Fruit fly (Drosophila melanogaster) whole organism, prepupa: ENCODE data around the gene CG31998.

Experiments
- Blimp-1 ChIP-seq: fragments of 200-800 bp; sonication (Bioruptor generic); optimal IDR thresholded peaks from 3 replicates; lab custom pipeline; 2017; ENCODE audit warnings: missing biosample characterization, missing genetic modification characterization, mild to moderate bottlenecking, moderate library complexity, missing genetic modification reagents
- CG11294 ChIP-seq: fragments of 200-800 bp; sonication (Bioruptor generic); IDR thresholded peaks from 2 replicates; pipeline ENCODE4 v1.3.6; 2022; ENCODE audit warnings: missing biosample characterization, missing genetic modification characterization
- CG16779 ChIP-seq: fragments of 200-800 bp; sonication (Bioruptor generic); optimal IDR thresholded peaks from 3 replicates; lab custom pipeline; 2017; ENCODE audit warnings: missing biosample characterization, mild to moderate bottlenecking, missing genetic modification characterization
- CG6163 ChIP-seq: fragments of 200-800 bp; sonication (Bioruptor generic); IDR thresholded peaks from 3 replicates; pipeline ENCODE4 v1.3.6; 2022; ENCODE audit warnings: missing biosample characterization, missing genetic modification characterization
- CG6808 ChIP-seq: fragments of 200-800 bp; sonication (Bioruptor generic); optimal IDR thresholded peaks from 3 replicates; lab custom pipeline; 2017; ENCODE audit warnings: missing biosample characterization, missing genetic modification characterization, mild to moderate bottlenecking, moderate library complexity, missing genetic modification reagents
- CG8319 ChIP-seq: fragments of 200-800 bp; sonication (Bioruptor generic); optimal IDR thresholded peaks from 3 replicates; lab custom pipeline; 2016; ENCODE audit warnings: missing biosample characterization, missing genetic modification characterization
- Eip75B ChIP-seq: fragments of 200-800 bp; sonication (Bioruptor generic); optimal IDR thresholded peaks from 3 replicates; lab custom pipeline; 2016; ENCODE audit warnings: missing biosample characterization, missing genetic modification characterization
- Gug ChIP-seq: fragments of 200-800 bp; sonication (Bioruptor generic); IDR thresholded peaks from 2 replicates; pipeline ENCODE4 v1.3.6; 2022; ENCODE audit warnings: missing biosample characterization, missing genetic modification characterization
- Lpt ChIP-seq: fragments of 200-800 bp; sonication (Bioruptor generic); optimal IDR thresholded peaks from 3 replicates; lab custom pipeline; 2016; ENCODE audit warnings: missing biosample characterization, missing genetic modification characterization
- acj6 ChIP-seq: fragments of 200-800 bp; sonication (Bioruptor generic); optimal IDR thresholded peaks from 3 replicates; lab custom pipeline; 2016; ENCODE audit warnings: missing biosample characterization, missing genetic modification characterization
- dsx ChIP-seq: fragments of 200-800 bp; optimal IDR thresholded peaks from 3 replicates; lab custom pipeline; 2019; ENCODE audit warnings: missing biosample characterization, mild to moderate bottlenecking, missing genetic modification characterization, moderate library complexity; ENCODE audit not compliant: poor library complexity, severe bottlenecking
- salr ChIP-seq, 2 experiments: fragments of 200-800 bp; sonication (Bioruptor generic); optimal IDR thresholded peaks; 3 replicates each; lab custom pipeline; 2016 to 2018; ENCODE audit warnings: missing biosample characterization in 2 of 2, missing genetic modification characterization in 2 of 2, mild to moderate bottlenecking in 1 of 2
- ss ChIP-seq, 2 experiments: fragments of 200-800 bp; sonication (Bioruptor generic); optimal IDR thresholded peaks; 2 replicates in 1 of 2; 3 replicates in 1 of 2; lab custom pipeline; 2017 to 2018; ENCODE audit warnings: mild to moderate bottlenecking in 2 of 2, missing biosample characterization in 2 of 2, missing genetic modification characterization in 2 of 2, moderate library complexity in 1 of 2

DNA sequence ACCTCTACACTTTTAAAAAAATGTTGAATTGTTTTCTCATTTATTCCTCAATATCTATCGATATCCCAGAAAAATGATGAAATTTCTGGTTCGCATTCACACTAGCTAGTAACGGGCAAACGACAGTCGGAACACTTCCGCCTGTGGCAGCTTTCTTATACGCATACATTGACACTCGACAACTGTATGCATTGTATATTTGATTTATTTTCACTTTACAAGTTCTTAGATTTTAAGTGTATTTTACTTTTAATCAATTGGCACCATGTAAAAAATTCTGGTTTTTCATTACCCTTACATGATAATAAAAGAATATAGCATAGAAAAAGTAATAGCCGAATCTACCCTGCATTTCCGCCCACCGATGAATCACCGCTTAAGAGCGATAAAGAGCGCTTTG is 25.0 kb downstream of the CG31998 start:
- no peak for TF ChIP-seq Lpt (GFP tag; lab: Kevin White, UChicago)
- no peak for TF ChIP-seq salr (GFP tag; optimal IDR thresholded peaks at IDR 0.05; lab: Kevin White, UChicago)
- TF ChIP-seq ss (GFP tag; optimal IDR thresholded peaks at IDR 0.05; lab: Kevin White, UChicago) = no peak
- no peak for TF ChIP-seq Eip75B (GFP tag; lab: Kevin White, UChicago)
- TF ChIP-seq acj6 = no peak
- no peak for TF ChIP-seq CG11294 (GFP tag; lab: Robert Waterston, UW)
- no peak for TF ChIP-seq dsx (GFP tag; lab: Kevin White, UChicago)
- TF ChIP-seq CG6808 (GFP tag; lab: Kevin White, UChicago) = no peak
- no peak for TF ChIP-seq CG6163 (GFP tag; lab: Robert Waterston, UW)
- no peak for TF ChIP-seq Gug
- no peak for TF ChIP-seq CG16779 (tag; lab: Kevin White, UChicago)
- no peak for TF ChIP-seq CG8319 (GFP tag; lab: Kevin White, UChicago)
- no peak for TF ChIP-seq Blimp-1 (GFP tag; lab: Kevin White, UChicago)
